Worm (Caenorhabditis elegans) whole organism, L1 larva: ENCODE data around the gene cdc-50.B.
"Not testable (repeated sequence)": the region's sequence is repeated elsewhere in the genome, so short reads cannot be mapped to it uniquely, and the experiment has no call there.

ENCODE experiments used
- C04F5.9 ChIP-seq: sonication (generic microtip); optimal IDR thresholded peaks from 2 replicates; lab custom pipeline; 2016; ENCODE audit warnings: missing genetic modification characterization, missing compliant biosample characterization
- C16A3.4 ChIP-seq: fragments of 150-350 bp; optimal IDR thresholded peaks from 2 replicates; lab custom pipeline; 2014; ENCODE audit warnings: missing biosample characterization, missing genetic modification characterization
- F16B12.6 ChIP-seq: fragments of 150-350 bp; optimal IDR thresholded peaks from 2 replicates; lab custom pipeline; 2014; ENCODE audit warnings: missing biosample characterization, missing genetic modification characterization
- Y116A8C.19 ChIP-seq: sonication (generic microtip); optimal IDR thresholded peaks from 2 replicates; lab custom pipeline; 2016; ENCODE audit warnings: missing compliant biosample characterization, missing genetic modification characterization, borderline replicate concordance
- aha-1 ChIP-seq: fragments of 150-350 bp; optimal IDR thresholded peaks from 2 replicates; lab custom pipeline; 2014; ENCODE audit warnings: missing biosample characterization, missing genetic modification characterization
- aly-2 ChIP-seq: fragments of 150-350 bp; optimal IDR thresholded peaks from 2 replicates; lab custom pipeline; 2014; ENCODE audit warnings: missing biosample characterization, missing genetic modification characterization
- ama-1 ChIP-seq: fragments of 150-350 bp; optimal IDR thresholded peaks from 2 replicates; lab custom pipeline; 2014
- ceh-82 ChIP-seq, 3 experiments: fragments of 150-350 bp in 1 of 3; sonication (generic microtip) in 2 of 3; optimal IDR thresholded peaks; 2 replicates each; lab custom pipeline; 2014 to 2017; ENCODE audit warnings: missing biosample characterization in 3 of 3, missing genetic modification characterization in 3 of 3
- ceh-90 ChIP-seq: sonication (generic microtip); optimal IDR thresholded peaks from 2 replicates; lab custom pipeline; 2016; ENCODE audit warnings: missing genetic modification characterization, missing compliant biosample characterization
- ces-1 ChIP-seq: fragments of 150-350 bp; optimal IDR thresholded peaks from 2 replicates; lab custom pipeline; 2014; ENCODE audit warnings: missing biosample characterization, missing genetic modification reagents, missing genetic modification characterization
- efl-1 ChIP-seq, 4 experiments: fragments of 150-350 bp; optimal IDR thresholded peaks in 3 of 4; peaks in 1 of 4; 1 replicate in 1 of 4; 2 replicates in 3 of 4; lab custom pipeline; 2014; ENCODE audit warnings: missing biosample characterization in 2 of 4, missing genetic modification characterization in 2 of 4, missing genetic modification reagents in 2 of 4
- egl-27 ChIP-seq, 2 experiments: fragments of 150-350 bp in 1 of 2; sonication (generic microtip); optimal IDR thresholded peaks; 3 replicates each; lab custom pipeline; 2017 to 2018; ENCODE audit warnings: missing biosample characterization in 2 of 2, missing genetic modification characterization in 2 of 2, missing genetic modification reagents in 2 of 2
- elt-2 ChIP-seq: sonication (generic microtip); optimal IDR thresholded peaks from 2 replicates; lab custom pipeline; 2016; ENCODE audit warnings: missing genetic modification characterization, mild to moderate bottlenecking, inconsistent platforms, missing compliant biosample characterization, missing genetic modification reagents
- fkh-10 ChIP-seq: sonication (generic microtip); optimal IDR thresholded peaks from 2 replicates; lab custom pipeline; 2017; ENCODE audit warnings: missing biosample characterization, missing genetic modification reagents, missing genetic modification characterization
- fkh-4 ChIP-seq: sonication (generic microtip); optimal IDR thresholded peaks from 2 replicates; lab custom pipeline; 2016; ENCODE audit warnings: missing compliant biosample characterization, missing genetic modification characterization, borderline replicate concordance
- lin-13 ChIP-seq: fragments of 150-350 bp; optimal IDR thresholded peaks from 2 replicates; lab custom pipeline; 2014; ENCODE audit warnings: missing biosample characterization, missing genetic modification reagents, missing genetic modification characterization
- lin-15B ChIP-seq: fragments of 150-350 bp; sonication (generic microtip); optimal IDR thresholded peaks from 3 replicates; lab custom pipeline; 2014; ENCODE audit warnings: missing biosample characterization, missing genetic modification characterization
- lin-39 ChIP-seq: fragments of 150-350 bp; optimal IDR thresholded peaks from 2 replicates; lab custom pipeline; 2014; ENCODE audit warnings: missing biosample characterization, missing genetic modification reagents, missing genetic modification characterization
- lsy-2 ChIP-seq, 2 experiments: fragments of 150-350 bp; optimal IDR thresholded peaks; 2 replicates each; lab custom pipeline; 2014; ENCODE audit warnings: missing biosample characterization in 2 of 2, missing genetic modification characterization in 2 of 2
- nhr-237 ChIP-seq: fragments of 150-350 bp; optimal IDR thresholded peaks from 2 replicates; lab custom pipeline; 2014; ENCODE audit warnings: missing biosample characterization, missing genetic modification characterization
- nhr-47 ChIP-seq: sonication (generic microtip); optimal IDR thresholded peaks from 2 replicates; lab custom pipeline; 2016; ENCODE audit warnings: mild to moderate bottlenecking, missing genetic modification characterization, moderate library complexity, missing compliant biosample characterization
- nhr-71 ChIP-seq: sonication (generic microtip); optimal IDR thresholded peaks from 2 replicates; lab custom pipeline; 2016; ENCODE audit warnings: mild to moderate bottlenecking, missing genetic modification characterization, moderate library complexity, missing compliant biosample characterization
- nhr-76 ChIP-seq: sonication (generic microtip); optimal IDR thresholded peaks from 2 replicates; lab custom pipeline; 2017; ENCODE audit warnings: missing biosample characterization, missing genetic modification characterization
- nhr-77 ChIP-seq: fragments of 150-350 bp; optimal IDR thresholded peaks from 2 replicates; lab custom pipeline; 2014; ENCODE audit warnings: missing biosample characterization, missing genetic modification characterization
- nhr-85 ChIP-seq: sonication (generic microtip); peaks from one replicate; lab custom pipeline; 2016; ENCODE audit warnings: missing genetic modification characterization, inconsistent platforms, missing compliant biosample characterization
- pag-3 ChIP-seq: sonication (generic microtip); optimal IDR thresholded peaks from 2 replicates; lab custom pipeline; 2017; ENCODE audit warnings: missing genetic modification characterization, mild to moderate bottlenecking, missing compliant biosample characterization, antibody characterized with exemption, borderline replicate concordance; ENCODE audit not compliant: insufficient read depth
- rnt-1 ChIP-seq: sonication (generic microtip); optimal IDR thresholded peaks from 2 replicates; lab custom pipeline; 2016; ENCODE audit warnings: mild to moderate bottlenecking, missing genetic modification characterization, moderate library complexity, missing compliant biosample characterization
- skn-1 ChIP-seq: fragments of 150-350 bp; optimal IDR thresholded peaks from 2 replicates; lab custom pipeline; 2014; ENCODE audit warnings: missing biosample characterization, missing genetic modification characterization
- snpc-4 ChIP-seq: fragments of 150-350 bp; optimal IDR thresholded peaks from 2 replicates; lab custom pipeline; 2014; ENCODE audit warnings: missing biosample characterization, missing genetic modification characterization
- snu-23 ChIP-seq: sonication (generic microtip); optimal IDR thresholded peaks from 2 replicates; lab custom pipeline; 2016; ENCODE audit warnings: missing genetic modification characterization, missing compliant biosample characterization
- swsn-7 ChIP-seq: sonication (generic microtip); optimal IDR thresholded peaks from 2 replicates; lab custom pipeline; 2016; ENCODE audit warnings: missing genetic modification characterization, missing compliant biosample characterization
- unc-98 ChIP-seq: fragments of 200-800 bp; sonication (Bioruptor generic); IDR thresholded peaks from 2 replicates; pipeline ENCODE4 v1.3.6; 2022; ENCODE audit warnings: missing genetic modification characterization, missing compliant biosample characterization
- zip-4 ChIP-seq: fragments of 200-800 bp; sonication (Bioruptor generic); optimal IDR thresholded peaks from 2 replicates; lab custom pipeline; 2018; ENCODE audit warnings: mild to moderate bottlenecking, missing genetic modification characterization, moderate library complexity, missing compliant biosample characterization
- ztf-4 ChIP-seq: fragments of 150-350 bp; optimal IDR thresholded peaks from 2 replicates; lab custom pipeline; 2014; ENCODE audit warnings: missing biosample characterization, missing genetic modification characterization

cdc-50.B gene

DNA sequence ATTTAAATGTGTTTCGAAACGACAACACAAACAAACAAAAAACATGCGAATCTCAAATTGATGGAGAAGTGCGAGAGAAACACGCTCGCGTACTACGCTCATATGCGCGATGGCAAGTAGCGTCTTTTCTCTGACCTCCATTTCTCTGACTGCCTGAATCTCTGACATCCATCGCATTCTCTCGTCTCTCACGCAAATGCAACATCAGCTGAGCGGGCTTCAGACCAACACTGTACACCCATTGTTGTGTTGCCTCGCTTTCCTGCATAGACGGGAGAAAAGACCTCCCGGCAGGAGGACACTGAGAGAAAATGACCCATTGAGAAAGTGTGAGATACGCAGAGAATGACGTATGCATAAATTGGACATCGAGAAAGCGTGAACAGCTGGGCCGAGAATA, 17.5 kb downstream of the cdc-50.B start (continued):
- peak; percentile 75 for TF ChIP-seq nhr-77 (tag; lab: Kevin White, UChicago)
- peak; percentile 84 for TF ChIP-seq snu-23 (GFP tag; lab: Kevin White, UChicago)
- TF ChIP-seq snpc-4 (tag; lab: Kevin White, UChicago): peak; percentile 23
- TF ChIP-seq C16A3.4 (tag; lab: Kevin White, UChicago): peak; percentile 83
- TF ChIP-seq lin-13 (GFP tag; lab: Kevin White, UChicago): peak; percentile 39
- no peak for TF ChIP-seq ceh-90 (tag; lab: Kevin White, UChicago)

DNA sequence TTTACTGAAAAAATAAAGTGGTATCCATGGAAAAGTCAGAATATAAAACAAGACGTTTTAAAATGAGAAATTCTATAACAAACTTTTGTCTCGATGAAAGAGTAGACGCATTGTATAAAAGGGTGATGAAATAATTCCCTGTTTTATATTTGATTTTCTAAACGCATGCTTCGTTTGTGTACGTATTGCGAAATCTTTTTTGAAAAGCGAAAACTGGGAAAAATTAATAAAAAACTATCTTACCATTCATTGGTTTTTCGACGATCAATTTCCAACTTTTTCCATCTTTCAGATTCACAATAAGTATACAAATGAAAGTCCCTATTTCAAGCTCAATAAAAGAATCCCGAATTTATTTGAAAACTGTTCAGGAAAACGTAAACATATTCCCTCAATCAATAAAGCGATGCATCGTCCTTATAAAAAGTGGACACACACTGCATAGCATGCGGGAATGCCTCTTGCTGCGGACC, 20.2 kb downstream of the cdc-50.B start, which contains the start of gene C33D9.13:
Gene C33D9.13 (minus strand): TSS at position 423 of the 473 bp plus-strand sequence.
- no peak for TF ChIP-seq fkh-4 (tag; lab: Kevin White, UChicago)
- TF ChIP-seq zip-4: peak; percentile 53
- no peak for TF ChIP-seq nhr-237 (tag; lab: Kevin White, UChicago)
- TF ChIP-seq Y116A8C.19 (tag; lab: Kevin White, UChicago): no peak
- TF ChIP-seq skn-1 (tag; lab: Kevin White, UChicago): peak; percentile 32

DNA sequence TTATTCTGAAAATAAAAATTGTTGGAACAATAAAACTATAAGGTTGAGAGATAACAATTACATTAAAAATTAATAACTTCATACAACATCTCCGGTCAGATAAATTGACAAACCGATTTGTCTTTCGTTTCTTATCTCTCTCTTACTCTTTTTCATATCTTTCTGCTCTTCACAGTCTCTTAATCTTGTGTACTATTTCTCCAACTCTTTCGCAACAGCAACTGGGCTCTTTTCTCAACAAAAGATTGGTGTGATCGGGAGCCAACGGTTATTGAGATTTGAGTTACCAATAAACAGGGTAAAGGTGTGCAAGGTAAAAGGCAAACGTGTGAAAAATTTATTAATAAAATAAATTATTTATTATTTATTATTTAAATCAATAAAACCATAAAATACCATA, 22.0 kb downstream of the cdc-50.B start, which contains the start of gene C33D9.8:
Gene C33D9.8 (minus strand): TSS at position 99 of the 400 bp plus-strand sequence.
- TF ChIP-seq snu-23 (GFP tag; lab: Kevin White, UChicago) (no peak), lin-15B (tag; lab: Kevin White, UChicago) (no peak), ceh-82 (tag; optimal IDR thresholded peaks at IDR 0.05; lab: Kevin White, UChicago) (no peak), lin-39 (tag; lab: Kevin White, UChicago) (no peak), ama-1 (lab: Kevin White, UChicago) (no peak), fkh-4 (tag; lab: Kevin White, UChicago) (no peak), egl-27 (tag; optimal IDR thresholded peaks at IDR 0.05; lab: Kevin White, UChicago) (no peak), ceh-90 (tag; lab: Kevin White, UChicago) (no peak), lin-13 (GFP tag; lab: Kevin White, UChicago) (no peak), ces-1 (GFP tag; lab: Kevin White, UChicago) (no peak), rnt-1 (peak; percentile 41), C04F5.9 (tag; lab: Kevin White, UChicago) (no peak), fkh-10 (GFP tag; lab: Kevin White, UChicago) (no peak), nhr-76 (no peak), unc-98 (GFP tag; lab: Robert Waterston, UW) (no peak), swsn-7 (tag; lab: Kevin White, UChicago) (no peak), elt-2 (tag; lab: Kevin White, UChicago) (no peak), nhr-71 (tag; lab: Kevin White, UChicago) (no peak), lsy-2 (tag; optimal IDR thresholded peaks at IDR 0.05; lab: Kevin White, UChicago) (peak in 1 of 2 experiments; percentile 31), aly-2 (tag; lab: Kevin White, UChicago) (no peak), efl-1 (optimal IDR thresholded peaks at IDR 0.05; lab: Kevin White, UChicago) (peak in 1 of 2 experiments; percentile 35), efl-1 (GFP tag; optimal IDR thresholded peaks at IDR 0.05 in 1 of 2; lab: Kevin White, UChicago) (no peak), F16B12.6 (tag; lab: Kevin White, UChicago) (no peak), aha-1 (tag; lab: Kevin White, UChicago) (no peak)
- TF ChIP-seq, all 84 proteins: peak for 3

DNA sequence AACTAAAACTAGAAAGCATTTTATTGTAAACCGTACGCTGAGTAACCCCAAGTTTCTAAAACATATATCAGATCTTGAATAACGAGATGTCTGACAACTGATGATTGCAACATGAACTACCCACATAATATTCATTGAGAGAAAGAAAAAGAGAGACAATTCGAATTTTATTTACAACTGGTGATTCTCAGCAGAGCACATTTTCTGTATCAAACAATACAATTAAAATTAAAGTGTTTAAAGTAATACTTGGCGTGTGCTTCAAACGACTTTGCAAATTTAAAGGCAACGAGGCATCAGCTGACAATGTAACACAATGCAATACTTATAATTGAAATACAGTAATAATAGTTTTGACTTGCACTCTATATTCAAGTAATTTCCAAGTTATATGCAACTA, 23.4 kb downstream of the cdc-50.B start, which contains the start of gene C33D9.10:
Gene C33D9.10 (minus strand): TSS at position 101 of the 400 bp plus-strand sequence.
- TF ChIP-seq efl-1 (optimal IDR thresholded peaks at IDR 0.05; lab: Kevin White, UChicago): not testable (repeated sequence)
- TF ChIP-seq efl-1 (GFP tag; optimal IDR thresholded peaks at IDR 0.05 in 1 of 2; lab: Kevin White, UChicago): peak in 1 of 2 experiments; percentile 41

DNA sequence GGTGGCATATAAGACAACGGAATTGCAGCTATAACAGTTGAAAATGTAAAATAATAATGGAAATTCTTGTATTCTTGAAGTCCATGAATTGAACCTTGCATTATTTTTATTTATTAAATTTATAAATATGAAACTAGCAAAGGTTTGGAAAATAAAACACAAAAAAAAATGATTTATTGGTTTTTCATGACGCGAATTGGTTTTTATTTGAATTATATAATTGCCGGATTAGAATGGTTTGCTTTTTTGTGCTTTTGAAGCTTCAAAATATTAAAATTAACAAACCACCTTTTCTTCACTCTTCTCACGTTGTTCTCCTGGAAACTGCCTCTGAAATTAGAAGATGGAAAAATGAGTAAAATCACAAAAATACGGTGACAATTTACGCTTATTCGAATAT, 25.5 kb downstream of the cdc-50.B start, which contains the start of gene sru-35:
Gene sru-35 (minus strand): TSS at position 101 of the 400 bp plus-strand sequence.
- TF ChIP-seq nhr-85 (tag; lab: Kevin White, UChicago) (no peak), ztf-4 (tag; lab: Kevin White, UChicago) (no peak), pag-3 (tag; lab: Kevin White, UChicago) (no peak), skn-1 (tag; lab: Kevin White, UChicago) (no peak), nhr-47 (tag; lab: Kevin White, UChicago) (no peak)
